Fruit fly (Drosophila melanogaster): ENCODE data around the gene vkg.

DNA sequence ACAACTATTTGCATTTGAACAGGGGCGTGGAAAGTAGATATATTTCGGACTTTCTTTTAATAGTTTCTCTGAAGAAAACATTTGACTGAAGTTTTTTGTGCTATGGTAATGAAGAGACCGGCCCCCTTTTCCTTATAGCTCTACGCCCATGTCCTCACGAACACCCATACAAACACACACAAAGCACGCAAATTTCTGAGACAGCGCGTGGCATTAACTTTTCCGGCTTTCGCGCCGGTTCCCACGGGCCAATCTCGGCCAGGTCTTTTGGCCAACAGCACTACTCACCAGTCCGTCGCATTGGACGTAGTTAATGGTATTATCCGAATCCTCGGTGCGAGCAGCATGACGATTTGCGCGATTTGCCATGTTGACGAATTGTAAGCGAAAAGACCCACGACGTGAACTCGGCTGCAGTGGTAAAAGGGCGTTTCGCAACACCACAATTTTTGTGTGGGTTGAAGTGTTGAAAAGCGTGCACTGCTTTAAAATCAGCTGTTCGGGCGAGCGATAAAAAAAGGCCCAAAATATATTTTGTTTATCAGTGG lies 24.4 kb upstream of the vkg start, which contains the start of gene senju:
- TF ChIP-seq lola (GFP tag; optimal IDR thresholded peaks at IDR 0.05) (no peak), N (GFP tag; optimal IDR thresholded peaks at IDR 0.05) (no peak), Jra (GFP tag; optimal IDR thresholded peaks at IDR 0.05) (peak; percentile 91), Dif (GFP tag; optimal IDR thresholded peaks at IDR 0.05; ENCODE audit: partially characterized antibody) (no peak), Dfd (GFP tag; optimal IDR thresholded peaks at IDR 0.05) (no peak), Hr78 (GFP tag; optimal IDR thresholded peaks at IDR 0.05) (no peak), CG32264 (GFP tag; optimal IDR thresholded peaks at IDR 0.05) (peak; percentile 25), woc (GFP tag; optimal IDR thresholded peaks at IDR 0.05) (no peak), h (GFP tag; optimal IDR thresholded peaks at IDR 0.05) (peak; percentile 93), HLH106 (tag; optimal IDR thresholded peaks at IDR 0.05) (peak; percentile 59), Rel (GFP tag; optimal IDR thresholded peaks at IDR 0.05) (no peak), Rel (tag; optimal IDR thresholded peaks at IDR 0.05) (peak; percentile 98)

All from whole organism, wandering third instar larva.